Fruit fly (Drosophila melanogaster) whole organism: ENCODE results near the gene Sec63.

Source experiments
- CG8478 ChIP-seq: fragments of >200 bp; optimal IDR thresholded peaks from 2 replicates; lab custom pipeline; 2018; ENCODE audit warnings: inconsistent platforms
- EcR ChIP-seq, 2 experiments: fragments of >200 bp; optimal IDR thresholded peaks; 2 replicates each; lab custom pipeline; 2017; ENCODE audit warnings: missing biosample characterization in 2 of 2, missing genetic modification characterization in 2 of 2, missing genetic modification reagents in 2 of 2
- psq ChIP-seq: fragments of >200 bp; optimal IDR thresholded peaks from 2 replicates; lab custom pipeline; 2017

dm6 chr3L:7399770-7400169 is 39.4 kb downstream of the Sec63 start, which contains the start of gene CG18417:
- TF ChIP-seq psq (no peak), EcR (GFP tag; optimal IDR thresholded peaks at IDR 0.05; lab: Kevin White, UChicago) (no peak), CG8478 (no peak)
